Worm (Caenorhabditis elegans) whole organism, L3 larva: ENCODE measurements around the gene clec-55.

Experiments
- ZK546.5 ChIP-seq: sonication (generic microtip); optimal IDR thresholded peaks from 2 replicates; lab custom pipeline; 2017; ENCODE audit warnings: missing biosample characterization, missing genetic modification characterization
- daf-12 ChIP-seq: fragments of 150-350 bp; optimal IDR thresholded peaks from 2 replicates; lab custom pipeline; 2014; ENCODE audit warnings: missing biosample characterization, missing genetic modification reagents, missing genetic modification characterization
- fkh-10 ChIP-seq: sonication (generic microtip); optimal IDR thresholded peaks from 2 replicates; lab custom pipeline; 2017; ENCODE audit warnings: missing biosample characterization, missing genetic modification reagents, missing genetic modification characterization
- lin-15B ChIP-seq: fragments of 150-350 bp; optimal IDR thresholded peaks from 2 replicates; lab custom pipeline; 2014; ENCODE audit warnings: missing biosample characterization, missing genetic modification characterization
- nhr-11 ChIP-seq: fragments of 150-350 bp; optimal IDR thresholded peaks from 2 replicates; lab custom pipeline; 2014; ENCODE audit warnings: missing biosample characterization, missing genetic modification characterization
- nhr-12 ChIP-seq: fragments of 150-350 bp; optimal IDR thresholded peaks from 2 replicates; lab custom pipeline; 2014; ENCODE audit warnings: missing biosample characterization, missing genetic modification characterization
- unc-62 ChIP-seq: fragments of 150-350 bp; sonication (generic microtip); optimal IDR thresholded peaks from 4 replicates; lab custom pipeline; 2014; ENCODE audit warnings: missing biosample characterization, missing genetic modification reagents, missing genetic modification characterization
- zag-1 ChIP-seq: fragments of 150-350 bp; optimal IDR thresholded peaks from 2 replicates; lab custom pipeline; 2014; ENCODE audit warnings: missing biosample characterization, missing genetic modification characterization
- ztf-11 ChIP-seq: fragments of 150-350 bp; optimal IDR thresholded peaks from 2 replicates; lab custom pipeline; 2014; ENCODE audit warnings: missing biosample characterization, missing genetic modification characterization

ce11 chrV:14506713-14507675, 27.9 kb downstream of the clec-55 start:
- TF ChIP-seq fkh-10 (GFP tag; lab: Kevin White, UChicago), result no peak
- no peak for TF ChIP-seq daf-12 (tag; lab: Kevin White, UChicago)
- no peak for TF ChIP-seq ZK546.5 (tag; lab: Kevin White, UChicago)
- no peak for TF ChIP-seq nhr-11
- TF ChIP-seq nhr-12 (tag; lab: Kevin White, UChicago), result no peak
- TF ChIP-seq lin-15B (tag; lab: Kevin White, UChicago), result no peak
- TF ChIP-seq unc-62 (GFP tag; lab: Kevin White, UChicago), result no peak
- no peak for TF ChIP-seq ztf-11 (tag; lab: Kevin White, UChicago)
- TF ChIP-seq zag-1 (tag; lab: Kevin White, UChicago), result no peak
